Worm (Caenorhabditis elegans): Measurements from ENCODE around the gene F23F1.2.
A peak's percentile ranks its signal among the peaks of the same experiment; 100 is the strongest.

The F23F1.2 gene

ce11 chrII:29578-29977, 4.4 kb upstream of the F23F1.2 start:
- TF ChIP-seq dao-5 (tag; optimal IDR thresholded peaks at IDR 0.05) (no peak), W03F9.2 (tag; optimal IDR thresholded peaks at IDR 0.05) (no peak), him-1 (tag; optimal IDR thresholded peaks at IDR 0.05) (no peak)

ce11 chrII:31521-31920, 2.5 kb upstream of the F23F1.2 start, which contains the start of the genes F23F1.5 and fbxc-54:
TSS of gene F23F1.5 (minus strand) at chrII:31584.
TSS of gene fbxc-54 (plus strand) at chrII:31719.
- TF ChIP-seq him-1 (tag; optimal IDR thresholded peaks at IDR 0.05) = no peak
- no peak for TF ChIP-seq dao-5 (tag; optimal IDR thresholded peaks at IDR 0.05)
- TF ChIP-seq W03F9.2 (tag; optimal IDR thresholded peaks at IDR 0.05) = no peak

- TF ChIP-seq him-1 (tag; optimal IDR thresholded peaks at IDR 0.05) (no peak), dao-5 (tag; optimal IDR thresholded peaks at IDR 0.05) (no peak), W03F9.2 (tag; optimal IDR thresholded peaks at IDR 0.05) (no peak)
Measured at ce11 chrII:37213-37612, 3.2 kb downstream of the F23F1.2 start, which contains the start of gene F23F1.6. TSS of gene F23F1.6 (minus strand) at chrII:37313.

- TF ChIP-seq dao-5 (tag; optimal IDR thresholded peaks at IDR 0.05) (no peak), W03F9.2 (tag; optimal IDR thresholded peaks at IDR 0.05) (no peak), him-1 (tag; optimal IDR thresholded peaks at IDR 0.05) (no peak)
Measured at ce11 chrII:39437-39836, 5.4 kb downstream of the F23F1.2 start, which contains the start of gene spp-24. TSS of gene spp-24 (minus strand) at chrII:39537.

ce11 chrII:41914-42313, 7.9 kb downstream of the F23F1.2 start, which contains the start of gene F23F1.10:
TSS of gene F23F1.10 (minus strand) at chrII:41982.
- no peak for TF ChIP-seq W03F9.2 (tag; optimal IDR thresholded peaks at IDR 0.05)
- TF ChIP-seq dao-5 (tag; optimal IDR thresholded peaks at IDR 0.05) = no peak
- no peak for TF ChIP-seq him-1 (tag; optimal IDR thresholded peaks at IDR 0.05)

ce11 chrII:43640-44039, 9.6 kb downstream of the F23F1.2 start, which contains the start of gene nfyc-1:
TSS of gene nfyc-1 (plus strand) at chrII:43907.
- TF ChIP-seq him-1 (tag; optimal IDR thresholded peaks at IDR 0.05) (no peak), dao-5 (tag; optimal IDR thresholded peaks at IDR 0.05) (no peak), W03F9.2 (tag; optimal IDR thresholded peaks at IDR 0.05) (peak; percentile 79)

ce11 chrII:44740-45139, 10.7 kb downstream of the F23F1.2 start, which contains the start of gene rpoa-49:
TSS of gene rpoa-49 (plus strand) at chrII:45040.
- TF ChIP-seq dao-5 (tag; optimal IDR thresholded peaks at IDR 0.05) (no peak), W03F9.2 (tag; optimal IDR thresholded peaks at IDR 0.05) (no peak), him-1 (tag; optimal IDR thresholded peaks at IDR 0.05) (no peak)

ce11 chrII:46116-46515, 12.1 kb downstream of the F23F1.2 start, which contains the start of gene rpt-4:
TSS of gene rpt-4 (minus strand) at chrII:46216.
- TF ChIP-seq him-1 (tag; optimal IDR thresholded peaks at IDR 0.05) = no peak
- no peak for TF ChIP-seq W03F9.2 (tag; optimal IDR thresholded peaks at IDR 0.05)
- no peak for TF ChIP-seq dao-5 (tag; optimal IDR thresholded peaks at IDR 0.05)

ce11 chrII:47280-47679, 13.3 kb downstream of the F23F1.2 start, which contains the start of gene C23H3.5:
TSS of gene C23H3.5 (plus strand) at chrII:47580.
- TF ChIP-seq dao-5 (tag; optimal IDR thresholded peaks at IDR 0.05) (no peak), him-1 (tag; optimal IDR thresholded peaks at IDR 0.05) (no peak)

ce11 chrII:50862-51261, 16.9 kb downstream of the F23F1.2 start:
- TF ChIP-seq him-1 (tag; optimal IDR thresholded peaks at IDR 0.05) (no peak), W03F9.2 (tag; optimal IDR thresholded peaks at IDR 0.05) (no peak), dao-5 (tag; optimal IDR thresholded peaks at IDR 0.05) (no peak)

- TF ChIP-seq W03F9.2 (tag; optimal IDR thresholded peaks at IDR 0.05) (no peak), dao-5 (tag; optimal IDR thresholded peaks at IDR 0.05) (no peak), him-1 (tag; optimal IDR thresholded peaks at IDR 0.05) (no peak)
Measured at ce11 chrII:51352-51751, 17.3 kb downstream of the F23F1.2 start, which contains the start of gene sptl-1. TSS of gene sptl-1 (plus strand) at chrII:51652.

ce11 chrII:55204-55603, 21.2 kb downstream of the F23F1.2 start, which contains the start of gene tre-5:
TSS of gene tre-5 (minus strand) at chrII:55304.
- TF ChIP-seq dao-5 (tag; optimal IDR thresholded peaks at IDR 0.05) (no peak), him-1 (tag; optimal IDR thresholded peaks at IDR 0.05) (no peak), W03F9.2 (tag; optimal IDR thresholded peaks at IDR 0.05) (no peak)

ce11 chrII:57370-57769, 23.4 kb downstream of the F23F1.2 start, which contains the start of gene ascc-1:
TSS of gene ascc-1 (plus strand) at chrII:57670.
- TF ChIP-seq dao-5 (tag; optimal IDR thresholded peaks at IDR 0.05) (no peak), W03F9.2 (tag; optimal IDR thresholded peaks at IDR 0.05) (no peak), him-1 (tag; optimal IDR thresholded peaks at IDR 0.05) (no peak)

- TF ChIP-seq him-1 (tag; optimal IDR thresholded peaks at IDR 0.05) = no peak
- no peak for TF ChIP-seq dao-5 (tag; optimal IDR thresholded peaks at IDR 0.05)
- TF ChIP-seq W03F9.2 (tag; optimal IDR thresholded peaks at IDR 0.05) = no peak
Measured at ce11 chrII:57873-58272, 23.9 kb downstream of the F23F1.2 start.

- TF ChIP-seq W03F9.2 (tag; optimal IDR thresholded peaks at IDR 0.05) = no peak
- TF ChIP-seq him-1 (tag; optimal IDR thresholded peaks at IDR 0.05) = no peak
- TF ChIP-seq dao-5 (tag; optimal IDR thresholded peaks at IDR 0.05) = no peak
Measured at ce11 chrII:60049-60448, 26.0 kb downstream of the F23F1.2 start.
